Fruit fly (Drosophila melanogaster) whole organism, embryonic: Measurements from ENCODE around the gene meep.

Experiments used
- Ada2b ChIP-seq: fragments of 200-800 bp; sonication (Bioruptor generic); IDR thresholded peaks from 2 replicates; pipeline ENCODE4 v1.3.6; 2022; ENCODE audit warnings: missing biosample characterization, missing genetic modification characterization
- Bdp1 ChIP-seq: fragments of 200-800 bp; sonication (Bioruptor generic); optimal IDR thresholded peaks from 3 replicates; lab custom pipeline; 2016; ENCODE audit warnings: missing biosample characterization, missing genetic modification characterization
- CG10321 ChIP-seq: fragments of 200-800 bp; sonication (Bioruptor generic); IDR thresholded peaks from 2 replicates; pipeline ENCODE4 v1.3.6; 2022; ENCODE audit warnings: missing biosample characterization, missing genetic modification characterization
- CG11456 ChIP-seq: fragments of 200-800 bp; sonication (Bioruptor generic); IDR thresholded peaks from 3 replicates; pipeline ENCODE4 v1.3.6; 2022; ENCODE audit warnings: missing biosample characterization, missing genetic modification characterization
- CG11504 ChIP-seq: fragments of 200-800 bp; sonication (Bioruptor generic); optimal IDR thresholded peaks from 3 replicates; lab custom pipeline; 2019; ENCODE audit warnings: missing biosample characterization, mild to moderate bottlenecking, missing genetic modification characterization, moderate library complexity
- CG11560 ChIP-seq: fragments of 200-800 bp; sonication (Bioruptor generic); IDR thresholded peaks from 3 replicates; pipeline ENCODE4 v1.3.6; 2022; ENCODE audit warnings: missing biosample characterization, missing genetic modification characterization
- CG12942 ChIP-seq: fragments of 200-800 bp; sonication (Bioruptor generic); optimal IDR thresholded peaks from 3 replicates; lab custom pipeline; 2016; ENCODE audit warnings: missing biosample characterization, missing genetic modification characterization
- CG13624 ChIP-seq: fragments of 200-800 bp; sonication (Bioruptor generic); optimal IDR thresholded peaks from 2 replicates; lab custom pipeline; 2016; ENCODE audit warnings: missing biosample characterization, missing genetic modification characterization
- CG14050 ChIP-seq: fragments of 200-800 bp; sonication (Bioruptor generic); IDR thresholded peaks from 3 replicates; pipeline ENCODE4 v1.3.6; 2022; ENCODE audit warnings: missing biosample characterization, missing genetic modification characterization
- CG14710 ChIP-seq: fragments of 200-800 bp; sonication (Bioruptor generic); optimal IDR thresholded peaks from 3 replicates; lab custom pipeline; 2019; ENCODE audit warnings: missing biosample characterization, mild to moderate bottlenecking, missing genetic modification characterization, moderate library complexity
- CG15601 ChIP-seq: fragments of 200-800 bp; sonication (Bioruptor generic); optimal IDR thresholded peaks from 3 replicates; lab custom pipeline; 2019; ENCODE audit warnings: missing biosample characterization, mild to moderate bottlenecking, missing genetic modification characterization, moderate library complexity
- CG1603 ChIP-seq: fragments of 200-800 bp; sonication (Bioruptor generic); optimal IDR thresholded peaks from 2 replicates; lab custom pipeline; 2019; ENCODE audit warnings: missing biosample characterization, mild to moderate bottlenecking, missing genetic modification characterization, moderate library complexity
- CG30431 ChIP-seq: fragments of 200-800 bp; sonication (Bioruptor generic); optimal IDR thresholded peaks from 2 replicates; lab custom pipeline; 2017; ENCODE audit warnings: missing biosample characterization, missing genetic modification characterization
- CG32767 ChIP-seq: fragments of 200-800 bp; sonication (Bioruptor generic); IDR thresholded peaks from 2 replicates; pipeline ENCODE4 v1.3.6; 2022; ENCODE audit warnings: missing biosample characterization, missing genetic modification characterization
- CG34376 ChIP-seq: fragments of 200-800 bp; sonication (Bioruptor generic); optimal IDR thresholded peaks from 2 replicates; lab custom pipeline; 2018; ENCODE audit warnings: missing biosample characterization, mild to moderate bottlenecking, missing genetic modification characterization
- CG4730 ChIP-seq: fragments of 200-800 bp; sonication (Bioruptor generic); IDR thresholded peaks from 2 replicates; pipeline ENCODE4 v1.3.6; 2022; ENCODE audit warnings: missing biosample characterization, missing genetic modification characterization
- CG6175 ChIP-seq: fragments of 200-800 bp; sonication (Bioruptor generic); IDR thresholded peaks from 3 replicates; pipeline ENCODE4 v1.3.6; 2022; ENCODE audit warnings: missing biosample characterization, missing genetic modification characterization
- CG6272 ChIP-seq: fragments of 200-800 bp; sonication (Bioruptor generic); IDR thresholded peaks from 2 replicates; pipeline ENCODE4 v1.3.6; 2022; ENCODE audit warnings: missing biosample characterization, missing genetic modification characterization
- CG6689 ChIP-seq: fragments of 200-800 bp; sonication (Bioruptor generic); IDR thresholded peaks from 2 replicates; pipeline ENCODE4 v1.3.6; 2022; ENCODE audit warnings: missing biosample characterization, missing genetic modification characterization
- CG7987 ChIP-seq: fragments of 200-800 bp; sonication (Bioruptor generic); optimal IDR thresholded peaks from 2 replicates; lab custom pipeline; 2018; ENCODE audit warnings: missing biosample characterization, mild to moderate bottlenecking, missing genetic modification characterization, moderate library complexity
- CG9797 ChIP-seq: fragments of 200-800 bp; sonication (Bioruptor generic); optimal IDR thresholded peaks from 3 replicates; lab custom pipeline; 2018; ENCODE audit warnings: missing biosample characterization, mild to moderate bottlenecking, missing genetic modification characterization
- Deaf1 ChIP-seq: fragments of 200-800 bp; optimal IDR thresholded peaks from 3 replicates; lab custom pipeline; 2019; ENCODE audit warnings: missing biosample characterization, mild to moderate bottlenecking, missing genetic modification characterization, moderate library complexity
- HLH54F ChIP-seq: fragments of 200-800 bp; sonication (Bioruptor generic); optimal IDR thresholded peaks from 3 replicates; lab custom pipeline; 2016; ENCODE audit warnings: missing biosample characterization, missing genetic modification characterization
- HLHmδ ChIP-seq: fragments of 200-800 bp; sonication (Bioruptor generic); optimal IDR thresholded peaks from 2 replicates; lab custom pipeline; 2018; ENCODE audit warnings: missing biosample characterization, mild to moderate bottlenecking, missing genetic modification characterization, moderate library complexity
- HmgZ ChIP-seq: fragments of 200-800 bp; sonication (Bioruptor generic); optimal IDR thresholded peaks from 2 replicates; lab custom pipeline; 2018; ENCODE audit warnings: missing biosample characterization, mild to moderate bottlenecking, missing genetic modification characterization
- Hmx ChIP-seq: fragments of 200-800 bp; sonication (Bioruptor generic); optimal IDR thresholded peaks from 2 replicates; lab custom pipeline; 2016; ENCODE audit warnings: missing biosample characterization, missing genetic modification characterization
- Neu2 ChIP-seq: fragments of 200-800 bp; sonication (Bioruptor generic); optimal IDR thresholded peaks from 3 replicates; lab custom pipeline; 2016; ENCODE audit warnings: missing biosample characterization, missing genetic modification characterization, borderline replicate concordance
- Nf-YA ChIP-seq: fragments of 200-800 bp; sonication (Bioruptor generic); IDR thresholded peaks from 2 replicates; pipeline ENCODE4 v1.3.6; 2022; ENCODE audit warnings: missing biosample characterization, missing genetic modification characterization
- Opbp ChIP-seq: fragments of 200-800 bp; sonication (Bioruptor generic); IDR thresholded peaks from 3 replicates; pipeline ENCODE4 v1.3.6; 2022; ENCODE audit warnings: missing biosample characterization, missing genetic modification characterization; ENCODE audit not compliant: partially characterized antibody
- PHDP ChIP-seq: fragments of 200-800 bp; sonication (Bioruptor generic); optimal IDR thresholded peaks from 3 replicates; lab custom pipeline; 2018; ENCODE audit warnings: missing biosample characterization, mild to moderate bottlenecking, missing genetic modification characterization, moderate library complexity
- Pdp1 ChIP-seq, 2 experiments: fragments of 200-800 bp; sonication (Bioruptor generic); optimal IDR thresholded peaks; 3 replicates each; lab custom pipeline; 2016; ENCODE audit warnings: missing biosample characterization in 2 of 2, missing genetic modification characterization in 2 of 2, mild to moderate bottlenecking in 1 of 2, moderate library complexity in 1 of 2
- Xbp1 ChIP-seq: fragments of 200-800 bp; sonication (Bioruptor generic); optimal IDR thresholded peaks from 3 replicates; lab custom pipeline; 2016; ENCODE audit warnings: missing biosample characterization, mild to moderate bottlenecking, missing genetic modification characterization
- bbx ChIP-seq: fragments of 200-800 bp; sonication (Bioruptor generic); IDR thresholded peaks from 2 replicates; pipeline ENCODE4 v1.3.6; 2022; ENCODE audit warnings: missing biosample characterization, missing genetic modification characterization; ENCODE audit not compliant: partially characterized antibody
- bigmax ChIP-seq: fragments of 200-800 bp; sonication (Bioruptor generic); optimal IDR thresholded peaks from 2 replicates; lab custom pipeline; 2018; ENCODE audit warnings: missing biosample characterization, mild to moderate bottlenecking, missing genetic modification characterization
- ems ChIP-seq: fragments of 200-800 bp; sonication (Bioruptor generic); optimal IDR thresholded peaks from 3 replicates; lab custom pipeline; 2016; ENCODE audit warnings: missing biosample characterization, missing genetic modification characterization
- en ChIP-seq: fragments of 200-800 bp; sonication (Bioruptor generic); optimal IDR thresholded peaks from 2 replicates; lab custom pipeline; 2016; ENCODE audit warnings: missing biosample characterization, missing genetic modification characterization
- esg ChIP-seq: fragments of 200-800 bp; sonication (Bioruptor generic); conservative IDR thresholded peaks from 2 replicates; pipeline ENCODE4 v1.3.6; 2022; ENCODE audit warnings: missing biosample characterization, missing genetic modification characterization
- gce ChIP-seq: fragments of 200-800 bp; sonication (Bioruptor generic); IDR thresholded peaks from 3 replicates; pipeline ENCODE4 v1.3.6; 2022; ENCODE audit warnings: missing biosample characterization, missing genetic modification characterization
- gfzf ChIP-seq: fragments of 200-800 bp; sonication (Bioruptor generic); optimal IDR thresholded peaks from 2 replicates; lab custom pipeline; 2016; ENCODE audit warnings: missing biosample characterization, mild to moderate bottlenecking, missing genetic modification characterization, moderate library complexity
- grau ChIP-seq: fragments of 200-800 bp; optimal IDR thresholded peaks from 3 replicates; lab custom pipeline; 2019; ENCODE audit warnings: missing biosample characterization, mild to moderate bottlenecking, missing genetic modification characterization, moderate library complexity
- lilli ChIP-seq: fragments of 200-800 bp; sonication (Bioruptor generic); optimal IDR thresholded peaks from 3 replicates; lab custom pipeline; 2016; ENCODE audit warnings: missing biosample characterization, missing genetic modification characterization
- org-1 ChIP-seq: fragments of 200-800 bp; sonication (Bioruptor generic); optimal IDR thresholded peaks from 2 replicates; lab custom pipeline; 2017; ENCODE audit warnings: missing biosample characterization, missing genetic modification characterization
- otp ChIP-seq: fragments of 200-800 bp; sonication (Bioruptor generic); IDR thresholded peaks from 3 replicates; pipeline ENCODE4, ENCODE4 v1.3.6; 2022; ENCODE audit warnings: missing biosample characterization, missing genetic modification characterization
- psq ChIP-seq: fragments of 200-800 bp; sonication (Bioruptor generic); optimal IDR thresholded peaks from 2 replicates; lab custom pipeline; 2017; ENCODE audit warnings: missing biosample characterization, missing genetic modification characterization
- sc ChIP-seq, 3 experiments: fragments of >200 bp in 2 of 3; fragments of 200-800 bp in 1 of 3; sonication (Bioruptor generic) in 1 of 3; optimal IDR thresholded peaks; 2 replicates in 2 of 3; 3 replicates in 1 of 3; lab custom pipeline; 2017; ENCODE audit warnings: mild to moderate bottlenecking in 1 of 3, missing biosample characterization in 1 of 3, missing genetic modification characterization in 1 of 3, missing genetic modification reagents in 1 of 3
- seq ChIP-seq: fragments of 200-800 bp; sonication (Bioruptor generic); IDR thresholded peaks from 2 replicates; pipeline ENCODE4 v1.3.6; 2022; ENCODE audit warnings: missing biosample characterization, missing genetic modification characterization
- sima ChIP-seq: fragments of 200-800 bp; sonication (Bioruptor generic); optimal IDR thresholded peaks from 2 replicates; lab custom pipeline; 2016; ENCODE audit warnings: missing biosample characterization, missing genetic modification characterization
- tin ChIP-seq: fragments of 200-800 bp; sonication (Bioruptor generic); optimal IDR thresholded peaks from 3 replicates; lab custom pipeline; 2016; ENCODE audit warnings: missing biosample characterization, missing genetic modification characterization
- tio ChIP-seq: fragments of 200-800 bp; sonication (Bioruptor generic); optimal IDR thresholded peaks from 2 replicates; lab custom pipeline; 2017; ENCODE audit warnings: missing biosample characterization, missing genetic modification characterization, inconsistent platforms
- trem ChIP-seq: fragments of 200-800 bp; optimal IDR thresholded peaks from 3 replicates; lab custom pipeline; 2019; ENCODE audit warnings: missing biosample characterization, mild to moderate bottlenecking, missing genetic modification characterization, moderate library complexity
- zf30C ChIP-seq: fragments of 200-800 bp; sonication (Bioruptor generic); optimal IDR thresholded peaks from 3 replicates; lab custom pipeline; 2018; ENCODE audit warnings: missing biosample characterization, mild to moderate bottlenecking, missing genetic modification characterization

meep gene

dm6 chr3L:1177085-1177484 lies 25.8 kb downstream of the meep start, which contains the start of gene bab2 (continued):
- peak; percentile 90 for TF ChIP-seq CG15601 (tag; lab: Kevin White, UChicago)
- no peak for TF ChIP-seq CG4730 (GFP tag; lab: Robert Waterston, UW)
- peak; percentile 16 for TF ChIP-seq CG1603 (tag; lab: Kevin White, UChicago)
- TF ChIP-seq Deaf1 (tag; lab: Kevin White, UChicago) = peak; percentile 93
- peak; percentile 19 for TF ChIP-seq grau (tag; lab: Kevin White, UChicago)
- TF ChIP-seq bigmax = no peak
- TF ChIP-seq tio (GFP tag; lab: Kevin White, UChicago) = no peak
- TF ChIP-seq CG9797 (GFP tag; lab: Kevin White, UChicago) = no peak
- TF ChIP-seq sima (GFP tag; lab: Kevin White, UChicago) = no peak
- TF ChIP-seq PHDP = peak; percentile 16
- TF ChIP-seq CG32767 = no peak
- TF ChIP-seq seq (GFP tag; lab: Robert Waterston, UW) = peak; percentile 48; the same call in 1 of the 2 replicates
- peak; percentile 75 for TF ChIP-seq Opbp (GFP tag; lab: Robert Waterston, UW)
- 0 out of 2 replicates have a peak, but pooled peaks have one; percentile 30 for TF ChIP-seq CG10321 (GFP tag; lab: Robert Waterston, UW)
- no peak for TF ChIP-seq gce
- peak; percentile 9 for TF ChIP-seq CG13624
- TF ChIP-seq trem = no peak
- TF ChIP-seq CG30431 (GFP tag; lab: Kevin White, UChicago) = no peak
- TF ChIP-seq CG12942 = no peak
- TF ChIP-seq CG11456 (GFP tag; lab: Robert Waterston, UW) = no peak
- TF ChIP-seq CG6272 = 0 out of 2 replicates have a peak, but pooled peaks have one; percentile 7
- TF ChIP-seq sc (optimal IDR thresholded peaks at IDR 0.05; lab: Kevin White, UChicago) = no peak
- TF ChIP-seq sc (GFP tag; optimal IDR thresholded peaks at IDR 0.05; lab: Kevin White, UChicago) = no peak
- no peak for TF ChIP-seq esg
- peak; percentile 81 for TF ChIP-seq HLHmδ (GFP tag; lab: Kevin White, UChicago)
- TF ChIP-seq Bdp1 (GFP tag; lab: Kevin White, UChicago) = no peak
- TF ChIP-seq bbx (GFP tag; lab: Robert Waterston, UW) = peak; percentile 77
- no peak for TF ChIP-seq CG34376
- TF ChIP-seq Hmx = no peak
- TF ChIP-seq psq = no peak
- no peak for TF ChIP-seq Xbp1 (GFP tag; lab: Kevin White, UChicago)
- TF ChIP-seq tin = no peak
- TF ChIP-seq otp (GFP tag; lab: Robert Waterston, UW) = peak; percentile 62; the same call in 2 of the 3 replicates
- no peak for TF ChIP-seq CG7987 (GFP tag; lab: Kevin White, UChicago)
- TF ChIP-seq CG14710 (tag; lab: Kevin White, UChicago) = peak; percentile 1
- no peak for TF ChIP-seq CG11560 (tag; lab: Robert Waterston, UW)
- TF ChIP-seq Nf-YA (GFP tag; lab: Robert Waterston, UW) = no peak
- TF ChIP-seq gfzf = no peak
- TF ChIP-seq CG14050 = no peak
- no peak for TF ChIP-seq ems (GFP tag; lab: Kevin White, UChicago)
- TF ChIP-seq Ada2b (GFP tag; lab: Robert Waterston, UW) = no peak
- no peak for TF ChIP-seq Neu2 (GFP tag; lab: Kevin White, UChicago)
- peak; percentile 36 for TF ChIP-seq CG11504 (tag; lab: Kevin White, UChicago)
- no peak for TF ChIP-seq CG6175 (GFP tag; lab: Robert Waterston, UW)
- no peak for TF ChIP-seq org-1
- TF ChIP-seq Pdp1 (GFP tag; optimal IDR thresholded peaks at IDR 0.05; lab: Kevin White, UChicago) = peak in 1 of 2 experiments; percentile 20
- peak; percentile 17 for TF ChIP-seq HmgZ (tag; lab: Kevin White, UChicago)
- no peak for TF ChIP-seq en
- peak; percentile 12 for TF ChIP-seq lilli (GFP tag; lab: Kevin White, UChicago)
- TF ChIP-seq zf30C (GFP tag; lab: Kevin White, UChicago) = peak; percentile 5
- TF ChIP-seq HLH54F = no peak
- no peak for TF ChIP-seq CG6689 (GFP tag; lab: Robert Waterston, UW)
